Fruit fly (Drosophila melanogaster): ENCODE measurements around the gene ddbt.

DNA sequence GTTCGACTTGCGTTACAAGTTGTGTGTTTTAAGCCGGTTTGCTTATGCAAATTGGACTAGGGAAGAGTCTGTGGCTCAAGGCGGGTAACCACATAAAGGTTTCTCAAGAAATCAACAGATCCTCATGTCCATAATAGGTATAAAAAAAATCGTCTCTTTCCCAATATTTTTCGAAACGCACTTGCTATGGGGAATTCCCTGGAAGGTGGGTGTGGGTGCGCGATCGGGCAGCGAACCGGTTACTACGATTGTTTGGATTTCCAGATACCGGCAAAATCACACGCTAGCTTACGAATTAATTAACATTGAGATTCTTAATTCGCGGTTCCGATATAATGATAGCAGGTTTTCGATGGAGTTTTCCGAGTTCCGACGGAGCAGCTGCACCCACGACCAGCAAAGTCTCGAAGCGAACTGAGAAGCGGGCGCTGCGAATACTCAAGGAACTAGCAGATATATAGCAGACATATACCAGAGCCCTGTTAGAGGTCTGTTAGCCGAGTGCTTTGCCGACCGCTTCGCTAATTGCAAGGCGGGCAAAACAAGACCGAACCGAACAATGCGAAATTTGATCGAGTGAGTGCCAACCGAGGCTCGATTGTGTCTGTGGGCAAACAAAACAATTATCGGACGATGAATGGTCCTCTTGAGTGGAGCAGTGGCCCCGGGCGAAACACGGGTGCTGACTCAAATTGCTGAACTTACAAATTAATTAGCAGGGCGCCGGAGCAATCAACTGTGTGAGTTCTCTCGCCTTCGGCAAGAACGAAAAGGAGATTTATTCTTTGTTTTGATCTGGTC is 24.4 kb downstream of the ddbt start:
- no peak for TF ChIP-seq psq (optimal IDR thresholded peaks at IDR 0.05)
- TF ChIP-seq h (optimal IDR thresholded peaks at IDR 0.05): no peak
- no peak for TF ChIP-seq Myc (optimal IDR thresholded peaks at IDR 0.05)
- TF ChIP-seq ttk (optimal IDR thresholded peaks at IDR 0.05): no peak
- TF ChIP-seq insv (optimal IDR thresholded peaks at IDR 0.05): no peak
